Fruit fly (Drosophila melanogaster): ENCODE results near the gene CG45089.

The CG45089 gene

DNA sequence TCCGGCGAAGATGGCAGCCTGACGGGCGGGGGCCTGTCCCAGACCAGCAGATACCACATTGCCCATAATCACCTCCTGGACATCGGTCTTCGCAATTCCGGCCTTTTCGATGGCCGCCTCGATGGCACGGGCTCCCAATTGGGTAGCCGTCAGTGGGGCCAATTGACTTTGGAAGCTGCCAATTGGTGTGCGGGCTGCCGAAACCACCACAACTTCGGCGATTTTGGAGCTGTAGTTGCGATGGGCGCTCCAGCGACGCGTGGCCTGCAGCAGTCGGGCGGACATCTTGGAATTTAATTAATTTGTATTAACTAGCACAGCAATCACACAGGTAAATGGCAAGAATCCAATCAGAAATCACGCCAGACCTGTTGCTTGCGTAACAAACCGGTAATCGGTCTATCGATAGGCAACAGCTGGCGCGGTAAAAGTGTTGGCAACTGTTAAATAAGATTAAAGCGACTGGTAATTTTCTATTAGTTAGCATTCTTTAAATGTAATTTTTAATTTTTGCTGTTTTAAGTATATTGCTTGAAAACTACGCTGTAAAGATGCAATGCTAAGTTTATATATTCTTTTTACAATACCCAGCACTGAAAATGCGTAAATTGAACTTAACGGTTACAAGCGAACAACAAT is 5.1 kb downstream of the CG45089 start, which contains the start of gene Acat1 (continued):
- TF ChIP-seq Dip2 (GFP tag; IDR thresholded peaks at IDR 0.05), result no peak
- peak; percentile 69 for TF ChIP-seq Hsf (GFP tag; optimal IDR thresholded peaks at IDR 0.05)
- peak; percentile 58 for TF ChIP-seq CG7556 (GFP tag; optimal IDR thresholded peaks at IDR 0.05)
- no peak for TF ChIP-seq CrebB (tag; optimal IDR thresholded peaks at IDR 0.05)
- peak; percentile 61 for TF ChIP-seq PHDP (tag; optimal IDR thresholded peaks at IDR 0.05)
- TF ChIP-seq eyg (GFP tag; optimal IDR thresholded peaks at IDR 0.05), result no peak
- TF ChIP-seq ab (GFP tag; optimal IDR thresholded peaks at IDR 0.05), result no peak
- peak; percentile 38 for TF ChIP-seq HHEX (GFP tag; optimal IDR thresholded peaks at IDR 0.05)
- no peak for TF ChIP-seq CG6683 (GFP tag; optimal IDR thresholded peaks at IDR 0.05)
- no peak for TF ChIP-seq gce (GFP tag; IDR thresholded peaks at IDR 0.05)
- TF ChIP-seq Deaf1 (tag; optimal IDR thresholded peaks at IDR 0.05), result no peak
- TF ChIP-seq bcd (GFP tag; optimal IDR thresholded peaks at IDR 0.05), result peak; percentile 42
- TF ChIP-seq chn (GFP tag; optimal IDR thresholded peaks at IDR 0.05), result peak; percentile 53
- TF ChIP-seq CG2202 (tag; optimal IDR thresholded peaks at IDR 0.05), result peak; percentile 35
- peak; percentile 65 for TF ChIP-seq MESR4 (GFP tag; optimal IDR thresholded peaks at IDR 0.05)
- no peak for TF ChIP-seq CG10959 (GFP tag; IDR thresholded peaks at IDR 0.05)
- TF ChIP-seq al (GFP tag; IDR thresholded peaks at IDR 0.05), result peak; percentile 7; the same call in 1 of the 2 replicates
- TF ChIP-seq esg (GFP tag; conservative IDR thresholded peaks at IDR 0.05), result peak; percentile 28; the same call in 1 of the 2 replicates
- TF ChIP-seq psq (GFP tag; optimal IDR thresholded peaks at IDR 0.05), result no peak
- 0 out of 2 replicates have a peak, but pooled peaks have one; percentile 5 for TF ChIP-seq CG32772 (GFP tag; IDR thresholded peaks at IDR 0.05)
- no peak for TF ChIP-seq dimm (GFP tag; IDR thresholded peaks at IDR 0.05)
- TF ChIP-seq Sry-β (GFP tag; optimal IDR thresholded peaks at IDR 0.05), result peak; percentile 49
- peak; percentile 66 for TF ChIP-seq stc (GFP tag; IDR thresholded peaks at IDR 0.05)
- TF ChIP-seq h (optimal IDR thresholded peaks at IDR 0.05), result no peak
- peak; percentile 49 for TF ChIP-seq corto (GFP tag; optimal IDR thresholded peaks at IDR 0.05)
- no peak for TF ChIP-seq B-H2 (GFP tag; optimal IDR thresholded peaks at IDR 0.05)
- peak; percentile 47 for TF ChIP-seq CG9437 (GFP tag; optimal IDR thresholded peaks at IDR 0.05)
- TF ChIP-seq Dip3 (GFP tag; optimal IDR thresholded peaks at IDR 0.05), result peak; percentile 71
- TF ChIP-seq lab (GFP tag; optimal IDR thresholded peaks at IDR 0.05), result peak; percentile 72
- TF ChIP-seq Bgb (GFP tag; IDR thresholded peaks at IDR 0.05; ENCODE audit: partially characterized antibody), result no peak; the same call in 1 of the 2 replicates
- no peak for TF ChIP-seq Eip74EF (GFP tag; optimal IDR thresholded peaks at IDR 0.05)
- no peak for TF ChIP-seq CG15269 (tag; optimal IDR thresholded peaks at IDR 0.05)
- TF ChIP-seq CG18262 (tag; optimal IDR thresholded peaks at IDR 0.05), result peak; percentile 56
- no peak for TF ChIP-seq Hr39 (optimal IDR thresholded peaks at IDR 0.05)
- TF ChIP-seq CG10147 (GFP tag; optimal IDR thresholded peaks at IDR 0.05), result no peak
- peak; percentile 73 for TF ChIP-seq CG2116 (GFP tag; optimal IDR thresholded peaks at IDR 0.05)
- peak; percentile 17 for TF ChIP-seq ewg (GFP tag; optimal IDR thresholded peaks at IDR 0.05)
- no peak for TF ChIP-seq CG12071 (GFP tag; optimal IDR thresholded peaks at IDR 0.05)
- TF ChIP-seq repo (GFP tag; optimal IDR thresholded peaks at IDR 0.05), result peak; percentile 42
- no peak for TF ChIP-seq Stat92E (GFP tag; optimal IDR thresholded peaks at IDR 0.05)
- no peak for TF ChIP-seq fd102C (GFP tag; optimal IDR thresholded peaks at IDR 0.05)
- no peak for TF ChIP-seq Ravus (GFP tag; IDR thresholded peaks at IDR 0.05)
- no peak for TF ChIP-seq CG33213 (GFP tag; optimal IDR thresholded peaks at IDR 0.05)
- peak; percentile 56 for TF ChIP-seq ind (GFP tag; optimal IDR thresholded peaks at IDR 0.05)
- peak; percentile 25 for TF ChIP-seq fu2 (GFP tag; optimal IDR thresholded peaks at IDR 0.05)
- peak; percentile 33 for TF ChIP-seq Side (GFP tag; optimal IDR thresholded peaks at IDR 0.05)
- peak; percentile 58 for TF ChIP-seq CG2678 (tag; optimal IDR thresholded peaks at IDR 0.05)
- no peak for TF ChIP-seq disco-r (GFP tag; optimal IDR thresholded peaks at IDR 0.05)
- TF ChIP-seq CG11723 (GFP tag; optimal IDR thresholded peaks at IDR 0.05), result no peak
- TF ChIP-seq CG13894 (tag; optimal IDR thresholded peaks at IDR 0.05), result no peak

All from whole organism, embryonic.